Worm (Caenorhabditis elegans): ENCODE measurements around the gene F54F2.14.
A peak's percentile ranks its signal among the peaks of the same experiment; 100 is the strongest.

The F54F2.14 gene

DNA sequence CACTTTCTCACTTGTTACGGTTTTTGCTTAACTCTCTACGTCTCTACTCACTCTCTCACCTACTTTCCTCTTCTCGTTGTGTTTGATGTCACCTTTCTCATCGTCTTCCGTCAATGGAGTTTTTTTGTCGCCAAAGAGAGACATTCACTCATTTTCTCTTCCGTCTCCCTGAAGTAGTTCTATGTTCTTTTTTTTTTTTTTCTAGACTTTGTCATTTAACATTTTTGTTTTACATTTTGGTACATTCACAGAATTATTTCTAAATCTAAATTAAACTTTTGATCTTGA is 9.4 kb downstream of the F54F2.14 start:
- peak; percentile 18 for TF ChIP-seq mes-2 (tag; optimal IDR thresholded peaks at IDR 0.05; ENCODE audit: poor library complexity, severe bottlenecking)
- TF ChIP-seq daf-16 (GFP tag; optimal IDR thresholded peaks at IDR 0.05) = no peak
- TF ChIP-seq daf-16 (tag; optimal IDR thresholded peaks at IDR 0.05) = no peak
- 0 out of 2 replicates have a peak, but pooled peaks have one; percentile 7 for TF ChIP-seq dmd-6 (GFP tag; IDR thresholded peaks at IDR 0.05)
- TF ChIP-seq pha-4 (GFP tag; IDR thresholded peaks at IDR 0.05) = no peak
- TF ChIP-seq pha-4 (tag; optimal IDR thresholded peaks at IDR 0.05) = no peak
- TF ChIP-seq nhr-28 (tag; optimal IDR thresholded peaks at IDR 0.05) = peak; percentile 56
- TF ChIP-seq nhr-25 (tag; optimal IDR thresholded peaks at IDR 0.05; ENCODE audit: borderline replicate concordance, insufficient read depth) = peak; percentile 17
- TF ChIP-seq nhr-6 (tag; optimal IDR thresholded peaks at IDR 0.05) = peak; percentile 37

DNA sequence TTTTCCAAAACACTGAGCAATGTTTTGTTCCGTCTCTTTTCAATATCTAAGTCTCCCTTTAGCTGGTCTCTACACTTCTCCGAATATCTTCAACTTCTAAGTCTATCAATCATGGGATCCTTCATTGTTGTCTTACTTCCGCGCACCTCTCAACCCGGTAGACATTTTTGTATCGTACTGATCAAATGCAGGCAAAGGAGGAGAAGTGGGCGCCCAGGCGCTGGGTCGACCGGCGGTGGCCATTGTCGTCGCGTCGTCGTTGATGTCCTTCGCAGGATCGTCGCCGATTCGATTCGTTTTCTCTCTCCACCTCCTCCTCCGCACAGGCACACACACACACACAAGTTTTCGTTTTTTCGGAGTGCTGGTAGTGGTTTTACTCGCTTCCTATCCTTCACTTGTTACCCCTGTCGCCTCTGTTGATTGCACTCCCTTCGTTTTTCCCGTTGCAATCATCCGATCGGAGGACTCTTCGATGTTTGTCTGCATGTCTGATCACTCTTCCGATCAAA is 10.1 kb downstream of the F54F2.14 start:
- TF ChIP-seq aly-2 (tag; optimal IDR thresholded peaks at IDR 0.05) (no peak), ceh-82 (tag; optimal IDR thresholded peaks at IDR 0.05) (no peak), spr-1 (tag; optimal IDR thresholded peaks at IDR 0.05) (no peak), nhr-28 (tag; optimal IDR thresholded peaks at IDR 0.05) (no peak), aha-1 (tag) (peak; percentile 94), set-16 (GFP tag; IDR thresholded peaks at IDR 0.05) (peak; percentile 78; the same call in 1 of the 2 replicates), mxl-2 (GFP tag; conservative IDR thresholded peaks at IDR 0.05) (0 out of 2 replicates have a peak, but pooled peaks have one; percentile 39), nhr-6 (tag; optimal IDR thresholded peaks at IDR 0.05) (no peak), spr-3 (GFP tag; optimal IDR thresholded peaks at IDR 0.05) (no peak), pha-4 (GFP tag; IDR thresholded peaks at IDR 0.05) (no peak), pha-4 (tag; optimal IDR thresholded peaks at IDR 0.05) (no peak), zfp-2 (tag; optimal IDR thresholded peaks at IDR 0.05) (no peak), hmg-1.1 (GFP tag; IDR thresholded peaks at IDR 0.05) (no peak), gei-8 (GFP tag; optimal IDR thresholded peaks at IDR 0.05) (no peak), unc-62 (GFP tag; optimal IDR thresholded peaks at IDR 0.05 in 1 of 2) (peak in 1 of 2 experiments; percentile 40), unc-62 (tag; optimal IDR thresholded peaks at IDR 0.05) (no peak)

DNA sequence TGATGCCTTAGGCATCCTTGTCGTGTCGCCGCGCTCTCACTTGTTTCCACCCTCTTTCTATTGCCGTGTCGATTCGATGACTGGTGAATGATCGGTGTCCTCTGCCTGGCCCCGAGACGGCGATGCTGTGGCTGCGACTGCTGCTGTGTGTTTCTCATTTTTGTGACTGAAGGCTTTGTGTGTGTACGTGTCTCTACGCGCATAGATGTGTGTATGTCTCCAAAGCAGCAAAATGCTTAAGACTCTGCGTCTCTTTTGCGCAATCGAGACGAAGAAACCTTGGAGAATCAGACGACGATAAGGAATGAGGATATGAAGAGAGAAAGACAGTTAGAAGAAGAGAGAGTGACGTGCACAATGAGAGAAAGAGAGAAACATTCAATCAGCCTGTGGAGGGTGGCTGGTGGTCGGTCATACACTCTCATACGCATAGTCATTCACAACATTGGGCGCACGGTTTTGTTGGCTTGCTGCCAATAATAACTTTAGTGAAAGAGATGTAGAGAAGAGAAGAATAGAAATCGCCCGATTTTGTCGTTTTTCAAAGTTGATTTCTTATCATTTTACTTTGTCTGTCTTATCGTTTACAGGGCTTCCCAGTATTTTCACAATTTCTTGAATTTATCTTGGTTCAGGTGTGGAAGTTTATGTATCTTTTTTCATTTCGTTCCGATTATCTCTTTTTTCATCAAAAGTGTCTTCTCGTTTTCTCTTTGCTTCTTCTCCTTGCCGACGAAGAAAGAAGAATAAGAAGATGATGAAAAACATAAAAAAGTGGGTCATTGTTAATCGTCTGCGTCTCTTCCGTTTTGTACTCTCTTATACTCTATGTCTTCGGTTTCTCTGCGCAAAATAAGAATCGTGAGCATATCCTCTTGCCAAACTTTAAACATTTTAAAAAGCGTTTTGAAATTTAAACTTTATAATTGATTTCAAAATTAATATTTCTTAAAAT is 10.8 kb downstream of the F54F2.14 start:
- TF ChIP-seq zip-2 (tag; optimal IDR thresholded peaks at IDR 0.05) (no peak), vab-7 (GFP tag; IDR thresholded peaks at IDR 0.05) (no peak), mdt-29 (GFP tag; IDR thresholded peaks at IDR 0.05) (no peak), ceh-82 (tag; optimal IDR thresholded peaks at IDR 0.05) (no peak), lin-1 (GFP tag; IDR thresholded peaks at IDR 0.05) (peak; percentile 75; the same call in 1 of the 2 replicates), tag-97 (GFP tag; IDR thresholded peaks at IDR 0.05) (no peak), aly-2 (tag; optimal IDR thresholded peaks at IDR 0.05) (no peak), hmg-1.1 (GFP tag; IDR thresholded peaks at IDR 0.05) (peak; percentile 92), jun-1 (tag; optimal IDR thresholded peaks at IDR 0.05) (peak; percentile 94), nhr-111 (GFP tag; optimal IDR thresholded peaks at IDR 0.05) (no peak), hif-1 (tag; optimal IDR thresholded peaks at IDR 0.05) (peak; percentile 87 to 98), nhr-77 (tag; optimal IDR thresholded peaks at IDR 0.05) (peak; percentile 91), php-3 (GFP tag; IDR thresholded peaks at IDR 0.05) (no peak), daf-12 (tag; optimal IDR thresholded peaks at IDR 0.05) (no peak), ztf-7 (tag; optimal IDR thresholded peaks at IDR 0.05) (peak; percentile 59), F37D6.2 (tag; optimal IDR thresholded peaks at IDR 0.05) (peak; percentile 82), ZK546.5 (tag; optimal IDR thresholded peaks at IDR 0.05) (no peak), F49E8.2 (tag; optimal IDR thresholded peaks at IDR 0.05; ENCODE audit: borderline replicate concordance) (no peak), aha-1 (tag) (peak; percentile 100), ceh-62 (tag; optimal IDR thresholded peaks at IDR 0.05) (no peak), lin-39 (tag; optimal IDR thresholded peaks at IDR 0.05) (peak; percentile 34), mdl-1 (tag; optimal IDR thresholded peaks at IDR 0.05) (peak; percentile 94 to 98), Y48G9A.11 (GFP tag; IDR thresholded peaks at IDR 0.05) (no peak), tra-1 (GFP tag; IDR thresholded peaks at IDR 0.05) (peak; percentile 70), lin-13 (GFP tag; optimal IDR thresholded peaks at IDR 0.05) (peak; percentile 93), dmd-9 (GFP tag; IDR thresholded peaks at IDR 0.05) (no peak), duxl-1 (tag; optimal IDR thresholded peaks at IDR 0.05; ENCODE audit: poor library complexity) (peak; percentile 57), attf-4 (tag; optimal IDR thresholded peaks at IDR 0.05) (peak; percentile 81), sdz-12 (GFP tag; optimal IDR thresholded peaks at IDR 0.05) (no peak), mxl-2 (GFP tag; conservative IDR thresholded peaks at IDR 0.05) (peak; percentile 82)
